Worm (Caenorhabditis elegans): Measurements from ENCODE around the gene T07E3.2.

ce11 chrIII:6912381-6912780 is 5.9 kb downstream of the T07E3.2 start, which contains the start of gene pdf-1:
- TF ChIP-seq ceh-13 (GFP tag; optimal IDR thresholded peaks at IDR 0.05) (no peak), tra-4 (tag; optimal IDR thresholded peaks at IDR 0.05) (no peak), ama-1 (optimal IDR thresholded peaks at IDR 0.05) (no peak), B0310.2 (tag; optimal IDR thresholded peaks at IDR 0.05) (no peak), pes-1 (GFP tag; IDR thresholded peaks at IDR 0.05) (no peak), flt-1 (GFP tag; IDR thresholded peaks at IDR 0.05) (no peak), tbx-37 (GFP tag; conservative IDR thresholded peaks at IDR 0.05) (no peak)
